Fruit fly (Drosophila melanogaster) whole organism: ENCODE results near the gene Lst8.

Source experiments
- CG8478 ChIP-seq: fragments of >200 bp; optimal IDR thresholded peaks from 2 replicates; lab custom pipeline; 2018; ENCODE audit warnings: inconsistent platforms
- Dll ChIP-seq: fragments of >200 bp; optimal IDR thresholded peaks from 2 replicates; lab custom pipeline; 2017
- pan ChIP-seq: fragments of >200 bp; optimal IDR thresholded peaks from 2 replicates; lab custom pipeline; 2017
- psq ChIP-seq: fragments of >200 bp; optimal IDR thresholded peaks from 2 replicates; lab custom pipeline; 2017
- usp ChIP-seq: fragments of >200 bp; optimal IDR thresholded peaks from 2 replicates; lab custom pipeline; 2017; ENCODE audit warnings: missing biosample characterization, missing genetic modification characterization, mixed read lengths

- TF ChIP-seq Dll (lab: Kevin White, UChicago): no peak
- TF ChIP-seq CG8478 (lab: Kevin White, UChicago): no peak
- TF ChIP-seq pan (lab: Kevin White, UChicago): no peak
- no peak for TF ChIP-seq psq (lab: Kevin White, UChicago)
- no peak for TF ChIP-seq usp (GFP tag; lab: Kevin White, UChicago)
Measured at dm6 chrX:9598106-9598505, 7.7 kb downstream of the Lst8 start.
